Worm (Caenorhabditis elegans) whole organism, late embryonic: ENCODE measurements around the gene T10B9.14.

ENCODE experiments used
- C08G9.2 ChIP-seq: sonication (generic microtip); optimal IDR thresholded peaks from 2 replicates; lab custom pipeline; 2016; ENCODE audit warnings: mild to moderate bottlenecking, missing genetic modification characterization, moderate library complexity, missing compliant biosample characterization
- F13H6.1 ChIP-seq: sonication (generic microtip); optimal IDR thresholded peaks from 2 replicates; lab custom pipeline; 2016; ENCODE audit warnings: missing genetic modification characterization, missing compliant biosample characterization
- Y22D7AL.16 ChIP-seq: sonication (generic microtip); optimal IDR thresholded peaks from 2 replicates; lab custom pipeline; 2016; ENCODE audit warnings: missing genetic modification characterization, missing compliant biosample characterization
- ama-1 ChIP-seq: fragments of 150-350 bp; optimal IDR thresholded peaks from 2 replicates; lab custom pipeline; 2014
- ceh-2 ChIP-seq: sonication (generic microtip); optimal IDR thresholded peaks from 2 replicates; lab custom pipeline; 2016; ENCODE audit warnings: missing genotype, missing genetic modification characterization, missing compliant biosample characterization
- ceh-22 ChIP-seq: sonication (generic microtip); optimal IDR thresholded peaks from 2 replicates; lab custom pipeline; 2017; ENCODE audit warnings: missing biosample characterization, missing genetic modification characterization
- ceh-24 ChIP-seq: sonication (generic microtip); optimal IDR thresholded peaks from 2 replicates; lab custom pipeline; 2016; ENCODE audit warnings: mild to moderate bottlenecking, missing genetic modification characterization, missing compliant biosample characterization
- ceh-6 ChIP-seq: fragments of 200-800 bp; sonication (Bioruptor generic); optimal IDR thresholded peaks from 2 replicates; lab custom pipeline; 2018; ENCODE audit warnings: mild to moderate bottlenecking, missing genetic modification characterization, missing compliant biosample characterization
- elt-2 ChIP-seq: sonication (generic microtip); optimal IDR thresholded peaks from 2 replicates; lab custom pipeline; 2016; ENCODE audit warnings: missing genetic modification reagents, missing genetic modification characterization, missing compliant biosample characterization
- elt-4 ChIP-seq: sonication (generic microtip); optimal IDR thresholded peaks from 2 replicates; lab custom pipeline; 2016; ENCODE audit warnings: missing genetic modification characterization, missing compliant biosample characterization
- hlh-13 ChIP-seq: fragments of 200-800 bp; sonication (Bioruptor generic); optimal IDR thresholded peaks from 2 replicates; lab custom pipeline; 2018; ENCODE audit warnings: mild to moderate bottlenecking, missing genetic modification characterization, missing compliant biosample characterization
- hlh-15 ChIP-seq: sonication (generic microtip); optimal IDR thresholded peaks from 2 replicates; lab custom pipeline; 2016; ENCODE audit warnings: missing genetic modification characterization, missing compliant biosample characterization
- hlh-30 ChIP-seq: sonication (generic microtip); optimal IDR thresholded peaks from 2 replicates; lab custom pipeline; 2017; ENCODE audit warnings: antibody characterized with exemption, missing genetic modification characterization, missing compliant biosample characterization; ENCODE audit not compliant: insufficient read depth
- hlh-6 ChIP-seq: sonication (generic microtip); optimal IDR thresholded peaks from 2 replicates; lab custom pipeline; 2016; ENCODE audit warnings: missing genotype, missing genetic modification characterization, missing compliant biosample characterization
- lin-11 ChIP-seq: fragments of 200-800 bp; sonication (Bioruptor generic); optimal IDR thresholded peaks from 2 replicates; lab custom pipeline; 2018; ENCODE audit warnings: mild to moderate bottlenecking, missing genetic modification characterization, missing compliant biosample characterization
- mec-3 ChIP-seq: sonication (generic microtip); optimal IDR thresholded peaks from 2 replicates; lab custom pipeline; 2016; ENCODE audit warnings: borderline replicate concordance, missing genetic modification characterization, missing compliant biosample characterization
- nfya-1 ChIP-seq: sonication (generic microtip); optimal IDR thresholded peaks from 2 replicates; lab custom pipeline; 2017; ENCODE audit warnings: missing genetic modification characterization, mild to moderate bottlenecking, missing compliant biosample characterization, antibody characterized with exemption, moderate library complexity
- nhr-11 ChIP-seq: fragments of 150-350 bp; optimal IDR thresholded peaks from 2 replicates; lab custom pipeline; 2014; ENCODE audit warnings: missing biosample characterization, missing genetic modification characterization
- nhr-232 ChIP-seq: sonication (generic microtip); optimal IDR thresholded peaks from 2 replicates; lab custom pipeline; 2016; ENCODE audit warnings: missing genetic modification characterization, missing compliant biosample characterization
- npax-4 ChIP-seq: sonication (generic microtip); optimal IDR thresholded peaks from 2 replicates; lab custom pipeline; 2016; ENCODE audit warnings: missing genetic modification characterization, missing compliant biosample characterization
- odd-2 ChIP-seq: sonication (generic microtip); optimal IDR thresholded peaks from 2 replicates; lab custom pipeline; 2017; ENCODE audit warnings: antibody characterized with exemption, mild to moderate bottlenecking, missing genetic modification characterization, missing compliant biosample characterization
- pha-4 ChIP-seq: fragments of 150-350 bp; optimal IDR thresholded peaks from 2 replicates; lab custom pipeline; 2018; ENCODE audit warnings: missing biosample characterization, missing genetic modification reagents, missing genetic modification characterization
- pqm-1 ChIP-seq: sonication (generic microtip); optimal IDR thresholded peaks from 2 replicates; lab custom pipeline; 2016; ENCODE audit warnings: missing genetic modification characterization, missing compliant biosample characterization
- pros-1 ChIP-seq: fragments of 150-350 bp; optimal IDR thresholded peaks from 2 replicates; lab custom pipeline; 2014; ENCODE audit warnings: missing biosample characterization, missing genetic modification reagents, missing genetic modification characterization
- sdc-2 ChIP-seq: sonication (generic microtip); optimal IDR thresholded peaks from 2 replicates; lab custom pipeline; 2016; ENCODE audit warnings: missing genotype, missing genetic modification characterization, missing compliant biosample characterization
- ttx-3 ChIP-seq: sonication (generic microtip); optimal IDR thresholded peaks from 2 replicates; lab custom pipeline; 2016; ENCODE audit warnings: missing genetic modification reagents, missing genetic modification characterization, missing compliant biosample characterization
- ztf-16 ChIP-seq: sonication (generic microtip); optimal IDR thresholded peaks from 2 replicates; lab custom pipeline; 2017; ENCODE audit warnings: missing genetic modification characterization, missing compliant biosample characterization

T10B9.14 gene

DNA sequence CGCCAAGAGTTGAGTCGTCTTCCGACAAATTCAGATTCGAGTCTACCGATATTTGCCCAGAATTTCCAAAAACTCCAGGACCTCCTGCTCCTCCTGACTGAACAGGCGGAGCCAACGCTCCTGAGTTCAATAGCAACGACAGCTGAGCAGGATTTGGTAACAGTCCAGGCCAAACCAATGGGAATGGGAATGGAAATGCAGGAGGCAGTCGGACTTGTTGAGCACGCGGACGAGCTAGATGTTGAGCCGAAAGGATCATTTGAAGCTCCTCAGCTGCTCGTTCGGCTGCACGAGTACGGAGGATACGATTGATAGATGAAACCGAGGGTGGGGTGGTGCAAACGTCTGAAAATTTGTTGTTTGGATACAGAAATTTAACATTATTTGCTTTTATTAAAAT lies 44.7 kb upstream of the T10B9.14 start:
- TF ChIP-seq elt-4 (tag; lab: Kevin White, UChicago): no peak
- no peak for TF ChIP-seq ceh-6

DNA sequence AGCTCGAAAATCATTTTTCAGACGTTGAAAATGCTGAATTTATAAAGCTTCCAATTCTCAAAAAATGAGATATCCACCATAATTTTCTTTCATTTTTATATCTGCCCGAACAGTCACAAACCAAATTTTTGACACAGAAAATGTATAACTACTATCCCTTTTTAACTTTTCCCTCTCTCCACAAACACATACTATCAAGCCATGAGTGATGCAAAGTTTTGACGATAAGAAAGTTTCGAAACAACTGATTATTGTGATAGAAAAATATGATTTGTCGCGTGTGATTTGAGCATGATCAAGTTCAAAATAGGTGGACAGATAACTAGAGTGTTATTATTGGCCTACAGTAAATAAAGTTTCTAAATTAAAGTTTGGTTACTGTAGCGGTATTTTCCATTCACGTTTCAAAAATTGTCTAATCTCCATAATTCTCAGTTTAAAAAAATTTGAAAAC lies 25.3 kb upstream of the T10B9.14 start, which contains the start of gene cyp-13A8:
Gene cyp-13A8, minus strand, starts transcription at position 51 of the 454 bp plus-strand sequence.
- no peak for TF ChIP-seq lin-11 (tag; lab: Kevin White, UChicago)
- peak; percentile 32 for TF ChIP-seq elt-2 (tag; lab: Kevin White, UChicago)
- no peak for TF ChIP-seq ama-1 (lab: Kevin White, UChicago)
- no peak for TF ChIP-seq nhr-11 (tag; lab: Kevin White, UChicago)

DNA sequence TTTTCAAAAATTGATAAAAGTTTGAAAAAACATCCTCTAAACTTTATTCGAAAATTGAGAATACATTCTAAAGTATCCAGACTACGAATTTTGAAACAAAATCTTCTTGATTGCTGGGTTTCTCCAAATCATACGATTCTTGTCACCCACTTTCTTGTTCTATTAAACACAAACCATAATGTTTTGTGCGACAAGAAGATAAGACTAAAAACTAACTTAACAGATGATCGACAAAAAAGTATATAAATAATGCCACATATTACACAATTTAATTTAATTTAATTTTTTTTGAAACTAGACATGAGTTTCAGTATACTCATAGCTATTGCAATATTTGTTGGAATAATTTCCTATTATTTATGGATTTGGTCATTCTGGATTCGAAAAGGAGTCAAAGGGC lies 21.1 kb upstream of the T10B9.14 start, which contains the start of gene cyp-13A7:
Gene cyp-13A7, plus strand, starts transcription at position 301 of the 400 bp plus-strand sequence.
- TF ChIP-seq nhr-232 (tag; lab: Kevin White, UChicago) (no peak), npax-4 (tag; lab: Kevin White, UChicago) (no peak), pqm-1 (tag; lab: Kevin White, UChicago) (no peak), hlh-15 (tag; lab: Kevin White, UChicago) (no peak), lin-11 (tag; lab: Kevin White, UChicago) (no peak), odd-2 (tag; lab: Kevin White, UChicago) (no peak), ttx-3 (no peak), nfya-1 (no peak), hlh-30 (tag; lab: Kevin White, UChicago) (no peak), sdc-2 (tag; lab: Kevin White, UChicago) (no peak), C08G9.2 (tag; lab: Kevin White, UChicago) (no peak), Y22D7AL.16 (tag; lab: Kevin White, UChicago) (no peak), mec-3 (tag; lab: Kevin White, UChicago) (no peak)
- TF ChIP-seq, all 69 proteins: peak for 0

DNA sequence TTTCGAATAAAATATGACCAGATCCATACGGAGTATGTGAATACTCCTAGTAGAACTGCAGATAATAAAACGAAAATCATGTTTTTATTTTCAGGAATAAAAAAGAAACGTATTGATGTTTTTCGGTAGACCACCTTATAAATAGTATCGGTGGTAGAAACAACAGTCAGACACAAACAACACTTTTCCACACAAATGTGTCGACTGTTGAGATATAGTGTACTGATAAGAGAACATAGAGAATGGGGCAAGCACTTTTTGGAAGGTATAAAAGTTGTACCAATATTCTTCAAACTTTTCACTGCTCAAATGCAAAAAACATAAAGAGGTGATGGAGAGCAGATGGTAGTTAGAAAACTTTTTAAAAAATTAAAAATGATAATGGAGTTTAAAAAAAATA lies 20.4 kb upstream of the T10B9.14 start, which contains the start of gene cyp-13A6:
Gene cyp-13A6, minus strand, starts transcription at position 180 of the 400 bp plus-strand sequence.
- TF ChIP-seq ceh-22 (tag; lab: Kevin White, UChicago): no peak
- TF ChIP-seq ceh-24 (tag; lab: Kevin White, UChicago): no peak
- TF ChIP-seq ceh-2: no peak
- TF ChIP-seq, all 69 proteins: peak for 0

DNA sequence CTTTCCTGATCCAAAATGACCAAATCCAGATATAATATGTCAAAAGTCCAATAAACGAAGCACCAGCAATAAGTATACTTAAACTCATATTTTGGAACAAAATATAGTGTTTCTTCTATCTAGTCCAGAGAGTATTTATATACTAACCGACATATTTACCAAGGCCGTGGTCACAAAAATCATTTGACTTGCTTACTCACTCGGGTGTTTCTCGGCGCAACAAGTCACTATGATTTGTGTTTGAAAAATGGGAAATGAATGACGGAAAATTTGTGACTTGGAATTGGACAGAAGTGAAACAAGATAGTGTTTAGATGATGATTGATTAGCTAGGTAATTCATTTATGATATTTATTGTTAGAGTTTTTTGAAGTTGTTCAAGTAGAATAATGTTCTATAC lies 18.0 kb upstream of the T10B9.14 start, which contains the start of gene cyp-13A5:
Gene cyp-13A5, minus strand, starts transcription at position 112 of the 400 bp plus-strand sequence.
- no peak for TF ChIP-seq F13H6.1 (tag; lab: Kevin White, UChicago)
- TF ChIP-seq ttx-3: no peak
- TF ChIP-seq ztf-16 (tag; lab: Kevin White, UChicago): no peak
- no peak for TF ChIP-seq C08G9.2 (tag; lab: Kevin White, UChicago)
- TF ChIP-seq pros-1 (tag; lab: Kevin White, UChicago): no peak

DNA sequence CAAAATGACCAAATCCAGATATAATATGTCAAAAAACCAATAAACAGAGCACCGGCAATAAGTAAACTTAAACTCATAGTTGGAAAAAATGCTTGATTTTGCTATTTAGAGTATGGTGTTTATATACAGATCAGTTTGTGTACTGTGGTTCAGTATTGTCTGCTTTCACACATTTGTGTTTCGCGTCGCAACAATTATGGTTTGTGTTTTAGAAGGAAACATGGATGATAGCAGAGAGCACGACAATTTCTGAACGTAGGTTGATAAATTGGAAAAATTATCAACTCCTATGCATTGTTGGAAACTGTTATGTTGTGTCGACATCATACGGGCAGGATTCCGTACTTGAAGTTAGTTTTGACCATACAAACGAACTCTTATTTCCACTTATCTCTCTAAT lies 15.4 kb upstream of the T10B9.14 start, which contains the start of gene cyp-13A4:
Gene cyp-13A4, minus strand, starts transcription at position 77 of the 400 bp plus-strand sequence.
- TF ChIP-seq lin-11 (tag; lab: Kevin White, UChicago): no peak
- no peak for TF ChIP-seq pha-4 (tag; lab: Kevin White, UChicago)
- no peak for TF ChIP-seq C08G9.2 (tag; lab: Kevin White, UChicago)
- TF ChIP-seq nhr-232 (tag; lab: Kevin White, UChicago): no peak

DNA sequence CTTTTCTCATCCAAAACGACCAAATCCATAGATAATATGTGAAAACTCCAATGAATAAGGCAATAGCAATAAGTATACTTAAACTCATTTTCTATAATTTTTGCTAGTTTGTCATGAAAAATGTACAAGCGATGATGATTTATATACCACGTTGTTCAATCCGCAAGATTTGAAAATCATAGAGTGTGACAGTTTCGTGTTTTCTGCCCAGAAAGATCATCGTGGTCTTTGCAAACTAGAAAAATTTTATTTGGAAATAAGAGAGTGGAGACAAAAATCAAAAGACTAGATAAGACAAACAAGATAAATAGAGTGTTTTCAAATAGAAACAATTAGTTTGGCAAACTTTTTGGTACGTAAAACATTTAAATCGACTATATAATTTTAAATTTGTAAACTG lies 11.0 kb upstream of the T10B9.14 start, which contains the start of gene cyp-13A3:
Gene cyp-13A3, minus strand, starts transcription at position 101 of the 400 bp plus-strand sequence.
- TF ChIP-seq hlh-6 (tag; lab: Kevin White, UChicago) (no peak), hlh-30 (tag; lab: Kevin White, UChicago) (no peak), hlh-13 (no peak)
